Worm (Caenorhabditis elegans) whole organism, L1 larva: ENCODE measurements around the gene Y46H3D.8.

Experiments
- C04F5.9 ChIP-seq: sonication (generic microtip); optimal IDR thresholded peaks from 2 replicates; lab custom pipeline; 2016; ENCODE audit warnings: missing genetic modification characterization, missing compliant biosample characterization
- C34B4.2 ChIP-seq: sonication (generic microtip); optimal IDR thresholded peaks from 2 replicates; lab custom pipeline; 2017; ENCODE audit warnings: mild to moderate bottlenecking, missing genetic modification characterization, missing compliant biosample characterization
- F16B12.6 ChIP-seq: fragments of 150-350 bp; optimal IDR thresholded peaks from 2 replicates; lab custom pipeline; 2014; ENCODE audit warnings: missing biosample characterization, missing genetic modification characterization
- aly-2 ChIP-seq: fragments of 150-350 bp; optimal IDR thresholded peaks from 2 replicates; lab custom pipeline; 2014; ENCODE audit warnings: missing biosample characterization, missing genetic modification characterization
- ama-1 ChIP-seq: fragments of 150-350 bp; optimal IDR thresholded peaks from 2 replicates; lab custom pipeline; 2014
- ceh-88 ChIP-seq: fragments of 200-800 bp; sonication (Bioruptor generic); IDR thresholded peaks from 2 replicates; pipeline ENCODE4 v1.3.6; 2022; ENCODE audit warnings: missing genetic modification characterization, missing compliant biosample characterization
- dpl-1 ChIP-seq, 3 experiments: fragments of 150-350 bp in 2 of 3; sonication (generic microtip) in 1 of 3; optimal IDR thresholded peaks; 2 replicates each; lab custom pipeline; 2014 to 2017; ENCODE audit warnings: missing biosample characterization in 3 of 3, missing genetic modification characterization in 3 of 3, missing genetic modification reagents in 3 of 3
- dsc-1 ChIP-seq: sonication (generic microtip); optimal IDR thresholded peaks from 2 replicates; lab custom pipeline; 2016; ENCODE audit warnings: mild to moderate bottlenecking, missing genetic modification characterization, missing compliant biosample characterization
- efl-1 ChIP-seq, 4 experiments: fragments of 150-350 bp; optimal IDR thresholded peaks in 3 of 4; peaks in 1 of 4; 1 replicate in 1 of 4; 2 replicates in 3 of 4; lab custom pipeline; 2014; ENCODE audit warnings: missing biosample characterization in 2 of 4, missing genetic modification characterization in 2 of 4, missing genetic modification reagents in 2 of 4
- efl-3 ChIP-seq: fragments of 200-800 bp; sonication (Bioruptor generic); optimal IDR thresholded peaks from 2 replicates; lab custom pipeline; 2018; ENCODE audit warnings: mild to moderate bottlenecking, missing genetic modification characterization, missing compliant biosample characterization
- elt-2 ChIP-seq: sonication (generic microtip); optimal IDR thresholded peaks from 2 replicates; lab custom pipeline; 2016; ENCODE audit warnings: missing genetic modification characterization, mild to moderate bottlenecking, inconsistent platforms, missing compliant biosample characterization, missing genetic modification reagents
- elt-3 ChIP-seq, 6 experiments: fragments of 150-350 bp in 1 of 6; sonication (generic microtip); optimal IDR thresholded peaks; 2 replicates each; lab custom pipeline; 2017 to 2018; ENCODE audit warnings: missing biosample characterization in 6 of 6, missing genetic modification characterization in 6 of 6, inconsistent platforms in 1 of 6
- fkh-10 ChIP-seq: sonication (generic microtip); optimal IDR thresholded peaks from 2 replicates; lab custom pipeline; 2017; ENCODE audit warnings: missing biosample characterization, missing genetic modification reagents, missing genetic modification characterization
- fkh-4 ChIP-seq: sonication (generic microtip); optimal IDR thresholded peaks from 2 replicates; lab custom pipeline; 2016; ENCODE audit warnings: missing compliant biosample characterization, missing genetic modification characterization, borderline replicate concordance
- hlh-17 ChIP-seq: fragments of 200-800 bp; sonication (Bioruptor generic); optimal IDR thresholded peaks from 2 replicates; lab custom pipeline; 2018; ENCODE audit warnings: missing genetic modification characterization, mild to moderate bottlenecking, missing compliant biosample characterization, moderate library complexity, borderline replicate concordance
- lin-15B ChIP-seq: fragments of 150-350 bp; sonication (generic microtip); optimal IDR thresholded peaks from 3 replicates; lab custom pipeline; 2014; ENCODE audit warnings: missing biosample characterization, missing genetic modification characterization
- lin-39 ChIP-seq: fragments of 150-350 bp; optimal IDR thresholded peaks from 2 replicates; lab custom pipeline; 2014; ENCODE audit warnings: missing biosample characterization, missing genetic modification reagents, missing genetic modification characterization
- lsy-2 ChIP-seq, 2 experiments: fragments of 150-350 bp; optimal IDR thresholded peaks; 2 replicates each; lab custom pipeline; 2014; ENCODE audit warnings: missing biosample characterization in 2 of 2, missing genetic modification characterization in 2 of 2
- nhr-12 ChIP-seq: sonication (generic microtip); optimal IDR thresholded peaks from 2 replicates; lab custom pipeline; 2017; ENCODE audit warnings: missing biosample characterization, missing genetic modification characterization
- nhr-20 ChIP-seq: sonication (generic microtip); optimal IDR thresholded peaks from 2 replicates; lab custom pipeline; 2016; ENCODE audit warnings: mild to moderate bottlenecking, missing genetic modification characterization, missing compliant biosample characterization
- nhr-47 ChIP-seq: sonication (generic microtip); optimal IDR thresholded peaks from 2 replicates; lab custom pipeline; 2016; ENCODE audit warnings: mild to moderate bottlenecking, missing genetic modification characterization, moderate library complexity, missing compliant biosample characterization
- nhr-71 ChIP-seq: sonication (generic microtip); optimal IDR thresholded peaks from 2 replicates; lab custom pipeline; 2016; ENCODE audit warnings: mild to moderate bottlenecking, missing genetic modification characterization, moderate library complexity, missing compliant biosample characterization
- nhr-76 ChIP-seq: sonication (generic microtip); optimal IDR thresholded peaks from 2 replicates; lab custom pipeline; 2017; ENCODE audit warnings: missing biosample characterization, missing genetic modification characterization
- nhr-85 ChIP-seq: sonication (generic microtip); peaks from one replicate; lab custom pipeline; 2016; ENCODE audit warnings: missing genetic modification characterization, inconsistent platforms, missing compliant biosample characterization
- snu-23 ChIP-seq: sonication (generic microtip); optimal IDR thresholded peaks from 2 replicates; lab custom pipeline; 2016; ENCODE audit warnings: missing genetic modification characterization, missing compliant biosample characterization
- sox-4 ChIP-seq: sonication (generic microtip); optimal IDR thresholded peaks from 2 replicates; lab custom pipeline; 2016; ENCODE audit warnings: missing genetic modification characterization, missing compliant biosample characterization
- sptf-1 ChIP-seq: fragments of 150-350 bp; optimal IDR thresholded peaks from 2 replicates; lab custom pipeline; 2014; ENCODE audit warnings: missing biosample characterization, missing genetic modification characterization
- tlp-1 ChIP-seq: fragments of 150-350 bp; optimal IDR thresholded peaks from 2 replicates; lab custom pipeline; 2014; ENCODE audit warnings: missing biosample characterization, missing genetic modification characterization
- unc-30 ChIP-seq: sonication (generic microtip); optimal IDR thresholded peaks from 2 replicates; lab custom pipeline; 2017; ENCODE audit warnings: missing biosample characterization, missing genetic modification characterization
- vab-15 ChIP-seq: sonication (generic microtip); optimal IDR thresholded peaks from 2 replicates; lab custom pipeline; 2017; ENCODE audit warnings: missing genotype, mild to moderate bottlenecking, missing genetic modification characterization, missing compliant biosample characterization
- zag-1 ChIP-seq: fragments of 150-350 bp; optimal IDR thresholded peaks from 2 replicates; lab custom pipeline; 2014; ENCODE audit warnings: missing biosample characterization, missing genetic modification characterization
- ztf-11 ChIP-seq, 2 experiments: sonication (generic microtip); optimal IDR thresholded peaks; 2 replicates each; lab custom pipeline; 2016 to 2017; ENCODE audit warnings: missing genetic modification characterization in 2 of 2, missing biosample characterization in 1 of 2, missing compliant biosample characterization in 1 of 2

Y46H3D.8 gene

DNA sequence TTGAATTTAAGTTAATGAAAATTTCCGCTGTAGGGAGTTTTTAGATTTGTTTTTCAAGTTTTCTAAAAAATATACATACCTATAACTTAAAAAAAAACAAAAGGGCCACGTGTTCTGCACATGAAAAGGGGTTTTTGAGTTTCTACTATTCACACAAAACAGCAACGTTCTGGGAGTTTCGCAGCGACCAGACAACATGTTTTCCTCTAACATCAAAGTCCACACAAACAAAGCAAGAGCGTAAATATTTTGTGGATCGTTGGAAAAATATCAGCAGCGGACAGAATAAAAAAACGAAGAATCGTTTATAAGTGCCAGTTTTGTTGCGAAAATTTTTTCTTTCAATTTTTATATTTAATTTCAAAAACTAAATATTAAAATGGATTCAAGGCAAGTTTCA, 12.8 kb upstream of the Y46H3D.8 start, which contains the start of gene alh-2:
alh-2 (plus strand) TSS at position 284 of the 400 bp plus-strand sequence.
- TF ChIP-seq F16B12.6 (tag; lab: Kevin White, UChicago) (no peak), C34B4.2 (tag; lab: Kevin White, UChicago) (no peak), vab-15 (tag; lab: Kevin White, UChicago) (no peak), lin-15B (tag; lab: Kevin White, UChicago) (no peak), nhr-71 (no peak), nhr-12 (tag; lab: Kevin White, UChicago) (no peak), sox-4 (tag; lab: Kevin White, UChicago) (no peak), nhr-76 (no peak)

ce11 chrV:1642768-1643167, 11.7 kb upstream of the Y46H3D.8 start:
- no peak for TF ChIP-seq nhr-85 (tag; lab: Kevin White, UChicago)
- TF ChIP-seq, all 84 proteins: peak for 0

DNA sequence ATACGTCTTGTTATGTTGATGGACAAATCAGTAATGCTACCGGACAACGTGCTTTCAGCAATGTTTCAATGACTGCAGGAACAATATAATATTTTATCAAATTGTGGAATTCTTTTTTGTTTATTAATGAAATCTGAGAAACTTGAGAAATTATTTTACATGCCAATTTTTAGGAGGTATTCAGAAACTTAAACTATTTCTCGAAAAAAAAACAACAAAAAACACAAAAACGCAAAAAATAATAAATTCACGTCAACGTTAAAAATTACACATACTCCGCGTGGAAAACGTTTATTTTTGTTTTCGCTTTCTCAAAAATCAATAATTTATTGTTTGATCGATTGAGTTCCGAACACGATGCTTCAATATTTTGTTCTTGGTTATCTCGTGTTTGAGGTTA, 11.2 kb upstream of the Y46H3D.8 start, which contains the start of gene Y46H3D.1:
Y46H3D.1 (plus strand) TSS at position 301 of the 400 bp plus-strand sequence.
- TF ChIP-seq aly-2 (tag; lab: Kevin White, UChicago) (no peak), dsc-1 (tag; lab: Kevin White, UChicago) (no peak), ceh-88 (no peak), nhr-47 (no peak), fkh-4 (no peak)

DNA sequence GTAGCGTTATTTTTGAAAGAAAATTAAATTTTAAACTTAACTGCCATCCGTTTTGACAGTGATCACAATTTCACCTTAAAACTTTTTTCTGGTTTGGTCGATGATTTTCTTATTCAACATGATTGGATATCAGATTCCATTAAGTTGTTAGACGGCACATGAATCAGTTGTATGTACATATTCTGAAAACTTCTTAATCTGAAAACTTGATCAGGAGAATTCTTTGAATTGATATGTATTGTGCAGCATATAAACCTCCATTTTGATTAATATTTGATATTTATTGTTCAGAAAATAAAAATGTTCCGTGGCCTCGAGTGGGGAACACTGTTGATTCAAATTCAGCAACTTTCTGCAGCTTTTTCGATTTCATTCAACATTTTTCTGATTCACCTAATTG, 9.0 kb upstream of the Y46H3D.8 start, which contains the start of gene str-221:
str-221 (plus strand) TSS at position 301 of the 400 bp plus-strand sequence.
- TF ChIP-seq elt-2 (tag; lab: Kevin White, UChicago): no peak
- TF ChIP-seq zag-1: no peak
- no peak for TF ChIP-seq tlp-1 (tag; lab: Kevin White, UChicago)
- TF ChIP-seq ztf-11 (tag; optimal IDR thresholded peaks at IDR 0.05; lab: Kevin White, UChicago): no peak
- no peak for TF ChIP-seq C04F5.9 (tag; lab: Kevin White, UChicago)
- no peak for TF ChIP-seq snu-23 (GFP tag; lab: Kevin White, UChicago)
- no peak for TF ChIP-seq dpl-1 (GFP tag; optimal IDR thresholded peaks at IDR 0.05; lab: Kevin White, UChicago)
- TF ChIP-seq elt-3 (tag; optimal IDR thresholded peaks at IDR 0.05; lab: Kevin White, UChicago): no peak
- TF ChIP-seq ama-1 (lab: Kevin White, UChicago): no peak
- no peak for TF ChIP-seq lin-39 (tag; lab: Kevin White, UChicago)
- TF ChIP-seq nhr-20 (tag; lab: Kevin White, UChicago): no peak
- TF ChIP-seq sptf-1 (tag; lab: Kevin White, UChicago): no peak
- no peak for TF ChIP-seq lsy-2 (tag; optimal IDR thresholded peaks at IDR 0.05; lab: Kevin White, UChicago)
- TF ChIP-seq fkh-10 (GFP tag; lab: Kevin White, UChicago): no peak

DNA sequence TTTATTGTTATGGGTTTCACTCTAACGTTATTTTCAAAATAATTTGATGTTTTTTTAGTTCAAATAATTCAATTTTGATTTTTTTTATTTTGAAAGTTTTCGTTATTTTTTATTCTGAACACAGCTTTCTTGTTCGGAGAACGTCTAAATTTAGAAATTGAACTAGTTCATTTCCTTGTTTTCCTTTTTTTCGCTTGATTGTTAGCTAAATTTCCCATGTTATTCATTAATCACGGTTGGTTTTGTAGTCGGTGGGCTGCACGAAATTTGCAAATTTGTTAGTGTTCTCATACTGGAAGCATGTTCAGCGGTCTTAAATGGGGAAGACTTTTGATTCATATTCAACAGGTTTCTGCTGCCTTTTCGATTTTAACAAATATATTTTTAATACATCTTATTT, 4.8 kb upstream of the Y46H3D.8 start, which contains the start of gene str-222:
str-222 (plus strand) TSS at position 301 of the 400 bp plus-strand sequence.
- TF ChIP-seq sox-4 (tag; lab: Kevin White, UChicago): no peak
- TF ChIP-seq efl-3: no peak
- TF ChIP-seq hlh-17 (GFP tag; lab: Kevin White, UChicago): no peak

ce11 chrV:1631717-1632116, 669 bp upstream of the Y46H3D.8 start, which contains the start of gene irld-17:
irld-17 (plus strand) TSS chrV:1632017.
- no peak for TF ChIP-seq efl-1 (optimal IDR thresholded peaks at IDR 0.05; lab: Kevin White, UChicago)
- TF ChIP-seq efl-1 (GFP tag; optimal IDR thresholded peaks at IDR 0.05 in 1 of 2; lab: Kevin White, UChicago): peak in 1 of 2 experiments; percentile 67
- TF ChIP-seq unc-30 (tag; lab: Kevin White, UChicago): no peak
